Fruit fly (Drosophila melanogaster) S2 (cell line): Measurements from ENCODE around the gene CtBP.

Source experiments
- CG8478 ChIP-seq: fragments of >200 bp; optimal IDR thresholded peaks from 2 replicates; lab custom pipeline; 2018
- CTCF ChIP-seq, 2 experiments: fragments of >200 bp; optimal IDR thresholded peaks; 2 replicates each; lab custom pipeline; 2018

dm6 chr3R:12993018-12993417, 18.4 kb upstream of the CtBP start, which contains the start of gene yellow-f:
- TF ChIP-seq CG8478 (lab: Kevin White, UChicago) (no peak), CTCF (optimal IDR thresholded peaks at IDR 0.05; lab: Kevin White, UChicago) (no peak)
